Fruit fly (Drosophila melanogaster) whole organism, adult: ENCODE measurements around the gene CG6066.

Experiments
- CG11617 ChIP-seq: fragments of 200-800 bp; sonication (Bioruptor generic); optimal IDR thresholded peaks from 2 replicates; lab custom pipeline; 2017; ENCODE audit warnings: mild to moderate bottlenecking, missing biosample characterization, missing genetic modification reagents, missing genetic modification characterization
- CG12768 ChIP-seq: fragments of 200-800 bp; sonication (Bioruptor generic); optimal IDR thresholded peaks from 2 replicates; lab custom pipeline; 2017; ENCODE audit warnings: missing biosample characterization, missing genetic modification characterization, mild to moderate bottlenecking, moderate library complexity, missing genetic modification reagents
- CG14711 ChIP-seq: fragments of 200-800 bp; sonication (Bioruptor generic); optimal IDR thresholded peaks from 2 replicates; lab custom pipeline; 2018; ENCODE audit warnings: missing biosample characterization, mild to moderate bottlenecking, missing genetic modification characterization, moderate library complexity
- CG1620 ChIP-seq: fragments of 200-800 bp; sonication (Bioruptor generic); optimal IDR thresholded peaks from 2 replicates; lab custom pipeline; 2016; ENCODE audit warnings: missing biosample characterization, missing genetic modification characterization
- CG33017 ChIP-seq: fragments of 200-800 bp; sonication (Bioruptor generic); optimal IDR thresholded peaks from 2 replicates; lab custom pipeline; 2018; ENCODE audit warnings: missing biosample characterization, mild to moderate bottlenecking, missing genetic modification characterization, moderate library complexity
- CG5204 ChIP-seq: fragments of 200-800 bp; sonication (Bioruptor generic); optimal IDR thresholded peaks from 2 replicates; lab custom pipeline; 2016; ENCODE audit warnings: missing biosample characterization, missing genetic modification characterization
- CG7045 ChIP-seq: fragments of 200-800 bp; sonication (Bioruptor generic); optimal IDR thresholded peaks from 2 replicates; lab custom pipeline; 2017; ENCODE audit warnings: missing biosample characterization, mild to moderate bottlenecking, missing genetic modification characterization
- CG7101 ChIP-seq: fragments of 200-800 bp; sonication (Bioruptor generic); optimal IDR thresholded peaks from 2 replicates; lab custom pipeline; 2018; ENCODE audit warnings: missing biosample characterization, mild to moderate bottlenecking, missing genetic modification characterization, moderate library complexity
- Clk ChIP-seq: fragments of 200-800 bp; sonication (Bioruptor generic); optimal IDR thresholded peaks from 2 replicates; lab custom pipeline; 2017; ENCODE audit warnings: missing biosample characterization, missing genetic modification characterization
- Crg-1 ChIP-seq: fragments of 200-800 bp; sonication (Bioruptor generic); optimal IDR thresholded peaks from 2 replicates; lab custom pipeline; 2016; ENCODE audit warnings: missing biosample characterization, missing genetic modification characterization
- Hr96 ChIP-seq: fragments of 200-800 bp; sonication (Bioruptor generic); optimal IDR thresholded peaks from 2 replicates; lab custom pipeline; 2016; ENCODE audit warnings: missing biosample characterization, missing genetic modification characterization
- Mnt ChIP-seq: fragments of 200-800 bp; sonication (Bioruptor generic); optimal IDR thresholded peaks from 2 replicates; lab custom pipeline; 2016; ENCODE audit warnings: missing biosample characterization, mild to moderate bottlenecking, missing genetic modification characterization
- bab1 ChIP-seq: fragments of 200-800 bp; sonication (Bioruptor generic); optimal IDR thresholded peaks from 3 replicates; lab custom pipeline; 2019; ENCODE audit warnings: missing biosample characterization, mild to moderate bottlenecking, missing genetic modification characterization, moderate library complexity
- cic ChIP-seq: fragments of 200-800 bp; sonication (Bioruptor generic); optimal IDR thresholded peaks from 2 replicates; lab custom pipeline; 2017; ENCODE audit warnings: missing biosample characterization, mild to moderate bottlenecking, missing genetic modification characterization, moderate library complexity
- cnc ChIP-seq, 2 experiments: fragments of >200 bp; optimal IDR thresholded peaks; 2 replicates each; lab custom pipeline; 2017
- kay ChIP-seq: fragments of 200-800 bp; sonication (Bioruptor generic); peaks from one replicate; lab custom pipeline; 2016; ENCODE audit warnings: missing biosample characterization, missing genetic modification characterization, borderline replicate concordance
- ovo ChIP-seq: fragments of 200-800 bp; sonication (Bioruptor generic); optimal IDR thresholded peaks from 2 replicates; lab custom pipeline; 2016; ENCODE audit warnings: missing biosample characterization, missing genetic modification characterization
- pad ChIP-seq: fragments of 200-800 bp; sonication (Bioruptor generic); optimal IDR thresholded peaks from 3 replicates; lab custom pipeline; 2017; ENCODE audit warnings: missing biosample characterization, missing genetic modification characterization, mild to moderate bottlenecking, moderate library complexity, missing genetic modification reagents
- tj ChIP-seq: fragments of 200-800 bp; sonication (Bioruptor generic); optimal IDR thresholded peaks from 3 replicates; lab custom pipeline; 2017; ENCODE audit warnings: missing biosample characterization, mild to moderate bottlenecking, missing genetic modification characterization, moderate library complexity
- toe ChIP-seq: fragments of 200-800 bp; sonication (Bioruptor generic); optimal IDR thresholded peaks from 2 replicates; lab custom pipeline; 2016; ENCODE audit warnings: missing biosample characterization, missing genetic modification characterization

CG6066 gene

DNA sequence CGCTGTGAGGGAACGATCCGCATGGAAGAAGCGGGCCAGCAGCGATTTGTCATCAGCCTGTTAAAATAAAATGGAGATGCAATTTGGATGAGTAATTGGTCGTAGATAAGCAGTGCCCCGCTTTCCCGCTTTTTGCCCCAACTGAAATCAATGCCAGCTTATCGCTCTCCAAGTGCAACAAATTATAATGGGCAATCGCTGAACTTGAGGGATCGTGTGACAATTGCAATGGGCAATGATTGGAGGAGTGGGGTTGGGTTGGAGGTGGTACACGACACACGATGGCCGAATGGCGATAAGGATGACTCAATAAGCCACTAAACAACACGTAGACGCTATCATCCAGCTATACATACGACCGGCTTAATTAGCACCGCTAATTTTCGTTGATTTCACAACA is 12.2 kb upstream of the CG6066 start:
- TF ChIP-seq CG1620 (GFP tag; lab: Kevin White, UChicago) = no peak
- TF ChIP-seq Mnt = peak; percentile 44

DNA sequence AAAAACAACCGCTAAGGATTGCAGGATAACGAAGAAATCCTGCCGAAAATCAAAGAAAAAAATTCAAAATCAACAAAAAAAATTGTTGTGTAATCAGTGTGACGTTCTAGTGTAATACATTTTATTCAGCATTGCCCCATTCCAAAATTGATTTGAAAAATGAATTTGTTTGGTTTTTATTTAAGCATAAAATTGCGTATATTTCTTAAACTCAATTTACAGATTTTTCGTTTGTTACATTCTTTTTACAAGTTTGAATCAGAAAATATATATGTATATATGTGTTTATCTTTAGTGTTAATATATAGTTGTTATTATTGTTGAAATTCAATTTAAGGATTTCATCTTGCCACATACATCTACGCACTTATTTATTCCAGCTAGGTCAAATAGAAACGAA is 8.1 kb upstream of the CG6066 start, which contains the start of gene CG6059:
Gene CG6059 (minus strand): TSS at position 101 of the 400 bp plus-strand sequence.
- TF ChIP-seq Hr96 (GFP tag; lab: Kevin White, UChicago) = no peak
- TF ChIP-seq CG33017 (tag; lab: Kevin White, UChicago) = no peak
- no peak for TF ChIP-seq ovo (GFP tag; lab: Kevin White, UChicago)
- TF ChIP-seq cnc (optimal IDR thresholded peaks at IDR 0.05; lab: Kevin White, UChicago) = no peak
- TF ChIP-seq CG7045 (GFP tag; lab: Kevin White, UChicago) = no peak
- TF ChIP-seq pad (GFP tag; lab: Kevin White, UChicago) = no peak
- no peak for TF ChIP-seq bab1 (GFP tag; lab: Kevin White, UChicago)
- no peak for TF ChIP-seq CG1620 (GFP tag; lab: Kevin White, UChicago)
- TF ChIP-seq toe (GFP tag; lab: Kevin White, UChicago) = no peak
- TF ChIP-seq CG7101 (tag; lab: Kevin White, UChicago) = no peak

DNA sequence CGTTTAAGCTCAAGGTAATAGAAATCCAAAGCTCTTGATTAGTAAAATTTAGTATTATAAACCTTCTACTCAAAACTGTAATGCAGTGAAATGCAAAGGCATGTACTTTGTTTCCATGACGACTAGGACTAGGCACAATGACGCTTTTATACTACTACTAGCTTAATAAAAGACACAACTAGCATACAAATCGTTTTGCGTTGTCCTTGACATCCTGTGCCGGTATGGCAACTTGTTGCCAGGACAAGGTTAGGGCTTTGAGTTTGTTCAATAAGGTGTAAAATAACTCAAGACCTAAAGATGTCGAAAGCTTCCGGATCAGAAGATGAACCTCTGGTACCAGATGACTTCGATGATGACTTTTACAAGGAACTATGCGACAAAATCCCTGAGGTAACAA is 1.8 kb upstream of the CG6066 start, which contains the start of gene CG5882:
Gene CG5882 (plus strand): TSS at position 301 of the 400 bp plus-strand sequence.
- TF ChIP-seq CG7045 (GFP tag; lab: Kevin White, UChicago) = no peak
- TF ChIP-seq CG1620 (GFP tag; lab: Kevin White, UChicago) = no peak
- no peak for TF ChIP-seq pad (GFP tag; lab: Kevin White, UChicago)
- no peak for TF ChIP-seq Hr96 (GFP tag; lab: Kevin White, UChicago)
- no peak for TF ChIP-seq kay (GFP tag; lab: Kevin White, UChicago)
- no peak for TF ChIP-seq CG14711 (tag; lab: Kevin White, UChicago)
- TF ChIP-seq cnc (optimal IDR thresholded peaks at IDR 0.05; lab: Kevin White, UChicago) = no peak
- no peak for TF ChIP-seq Crg-1 (GFP tag; lab: Kevin White, UChicago)
- TF ChIP-seq bab1 (GFP tag; lab: Kevin White, UChicago) = no peak

DNA sequence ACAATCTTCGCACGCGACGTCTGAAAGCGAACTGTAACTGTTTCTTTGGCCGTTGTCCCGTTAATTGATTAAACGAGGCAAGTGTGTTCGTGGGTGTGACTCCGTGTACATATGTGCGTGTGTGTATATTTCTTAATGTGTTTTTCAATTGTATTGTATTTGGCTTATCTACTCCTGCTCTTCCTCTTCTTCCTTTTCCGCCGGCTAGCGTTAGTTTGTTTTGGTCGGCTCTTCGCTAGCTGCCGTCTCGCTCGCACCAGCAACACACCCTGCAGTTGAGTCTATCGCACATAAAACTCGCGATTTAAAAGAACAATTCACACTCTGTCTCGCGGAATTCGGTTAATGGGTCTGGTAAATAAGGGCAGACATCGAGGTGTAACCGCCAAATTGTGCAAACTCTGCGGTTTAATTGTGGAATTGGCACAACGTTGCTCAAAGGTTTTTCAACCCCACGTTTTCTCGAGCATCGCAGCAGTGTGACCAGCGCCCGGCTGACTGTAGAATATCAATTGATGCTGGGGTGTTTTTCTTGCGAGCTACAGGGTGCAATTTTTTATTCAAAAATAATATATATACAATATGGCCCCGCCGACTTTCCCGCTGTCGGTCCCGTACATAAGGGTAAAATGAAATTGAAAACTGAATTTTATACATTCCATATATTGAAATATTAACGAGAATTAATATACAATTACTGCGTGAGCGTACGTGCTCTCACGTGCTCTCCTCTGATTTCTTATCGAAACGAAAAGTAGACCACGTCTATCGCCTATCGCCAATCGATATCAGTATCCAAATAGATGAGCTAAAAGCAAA is 4.5 kb downstream of the CG6066 start, which contains the start of the genes gb and CG5815:
Gene gb (minus strand): TSS at position 487 of the 819 bp plus-strand sequence.
Gene CG5815 (plus strand): TSS at position 783 of the 819 bp plus-strand sequence.
- TF ChIP-seq Clk (GFP tag; lab: Kevin White, UChicago) = peak; percentile 83
- TF ChIP-seq CG1620 (GFP tag; lab: Kevin White, UChicago) = peak; percentile 91
- peak; percentile 81 for TF ChIP-seq ovo (GFP tag; lab: Kevin White, UChicago)
- TF ChIP-seq kay (GFP tag; lab: Kevin White, UChicago) = no peak
- TF ChIP-seq pad (GFP tag; lab: Kevin White, UChicago) = peak; percentile 76
- peak; percentile 90 for TF ChIP-seq CG11617 (GFP tag; lab: Kevin White, UChicago)
- TF ChIP-seq tj (GFP tag; lab: Kevin White, UChicago) = peak; percentile 86
- TF ChIP-seq CG12768 (GFP tag; lab: Kevin White, UChicago) = peak; percentile 90
- TF ChIP-seq CG7101 (tag; lab: Kevin White, UChicago) = peak; percentile 86
- TF ChIP-seq CG33017 (tag; lab: Kevin White, UChicago) = peak; percentile 85
- peak; percentile 85 for TF ChIP-seq CG14711 (tag; lab: Kevin White, UChicago)
- TF ChIP-seq Mnt = peak; percentile 90
- peak; percentile 88 for TF ChIP-seq CG5204
- peak; percentile 93 for TF ChIP-seq toe (GFP tag; lab: Kevin White, UChicago)
- peak; percentile 92 for TF ChIP-seq bab1 (GFP tag; lab: Kevin White, UChicago)
- no peak for TF ChIP-seq cnc (optimal IDR thresholded peaks at IDR 0.05; lab: Kevin White, UChicago)
- peak; percentile 84 for TF ChIP-seq Hr96 (GFP tag; lab: Kevin White, UChicago)
- TF ChIP-seq Crg-1 (GFP tag; lab: Kevin White, UChicago) = peak; percentile 83
- peak; percentile 96 for TF ChIP-seq cic (GFP tag; lab: Kevin White, UChicago)
- TF ChIP-seq CG7045 (GFP tag; lab: Kevin White, UChicago) = peak; percentile 91

DNA sequence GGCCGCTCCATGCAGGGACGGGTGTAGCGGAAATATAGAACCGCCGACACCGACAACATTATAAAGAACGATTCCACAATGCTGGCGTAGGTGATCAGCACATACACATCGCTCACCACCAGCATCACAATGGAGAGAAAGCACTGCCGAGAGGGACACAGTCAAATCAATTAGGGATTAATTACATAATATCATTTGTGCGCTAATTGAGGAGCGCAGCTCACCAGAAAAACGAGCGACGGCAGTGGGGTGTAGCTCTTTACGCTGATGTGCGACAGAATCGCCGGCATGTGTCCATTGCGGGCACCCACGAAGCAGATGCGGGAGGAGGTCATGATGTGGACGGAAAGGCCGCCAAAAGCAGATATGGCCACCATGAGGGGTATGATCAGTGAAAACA is 7.0 kb downstream of the CG6066 start:
- TF ChIP-seq CG11617 (GFP tag; lab: Kevin White, UChicago) = no peak
- TF ChIP-seq CG5204 = no peak
- no peak for TF ChIP-seq cic (GFP tag; lab: Kevin White, UChicago)
- no peak for TF ChIP-seq kay (GFP tag; lab: Kevin White, UChicago)
- no peak for TF ChIP-seq toe (GFP tag; lab: Kevin White, UChicago)
- TF ChIP-seq CG7045 (GFP tag; lab: Kevin White, UChicago) = no peak
- TF ChIP-seq CG33017 (tag; lab: Kevin White, UChicago) = no peak
- no peak for TF ChIP-seq cnc (optimal IDR thresholded peaks at IDR 0.05; lab: Kevin White, UChicago)
- no peak for TF ChIP-seq pad (GFP tag; lab: Kevin White, UChicago)
- TF ChIP-seq ovo (GFP tag; lab: Kevin White, UChicago) = no peak
- TF ChIP-seq CG14711 (tag; lab: Kevin White, UChicago) = no peak
- no peak for TF ChIP-seq CG12768 (GFP tag; lab: Kevin White, UChicago)
- TF ChIP-seq Hr96 (GFP tag; lab: Kevin White, UChicago) = no peak
- no peak for TF ChIP-seq CG7101 (tag; lab: Kevin White, UChicago)
- no peak for TF ChIP-seq Mnt
- TF ChIP-seq Crg-1 (GFP tag; lab: Kevin White, UChicago) = no peak
- no peak for TF ChIP-seq bab1 (GFP tag; lab: Kevin White, UChicago)
- TF ChIP-seq CG1620 (GFP tag; lab: Kevin White, UChicago) = no peak
- TF ChIP-seq tj (GFP tag; lab: Kevin White, UChicago) = no peak
